Fruit fly (Drosophila melanogaster): ENCODE measurements around the gene Zpr1.

DNA sequence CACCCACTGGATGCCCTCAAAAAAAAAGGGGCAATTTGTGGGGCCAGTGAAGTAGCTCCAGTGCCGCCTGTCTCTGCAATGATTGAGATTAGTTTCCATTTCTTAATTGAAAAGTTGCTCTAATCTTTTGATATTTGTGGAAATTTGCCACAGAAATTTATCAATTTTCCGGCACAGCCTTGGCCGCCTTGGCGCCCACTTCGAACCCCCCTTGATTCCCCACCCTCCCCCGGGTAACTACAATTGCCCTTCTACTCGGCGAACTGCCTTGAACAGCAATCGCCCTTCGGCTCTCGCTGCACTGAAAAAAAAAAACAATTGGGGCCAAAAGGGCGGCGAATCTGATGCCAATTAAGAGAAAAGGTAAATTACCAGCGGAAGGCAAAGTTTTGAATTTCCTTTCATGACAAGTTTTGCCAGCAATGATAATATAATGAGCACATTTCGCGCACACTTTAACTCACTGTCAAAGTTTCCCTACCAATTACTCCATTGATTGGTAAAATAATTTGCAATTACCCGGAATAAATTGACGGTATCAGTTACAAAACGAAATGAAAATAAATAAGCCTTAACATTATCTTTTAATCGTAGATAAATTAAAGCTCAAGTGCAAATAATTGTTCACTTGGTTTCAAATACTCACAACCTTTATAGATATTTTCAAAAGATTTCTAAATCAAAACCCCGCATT, 42.1 kb downstream of the Zpr1 start:
- no peak for TF ChIP-seq CTCF (optimal IDR thresholded peaks at IDR 0.05)
- no peak for TF ChIP-seq CG8478 (optimal IDR thresholded peaks at IDR 0.05)

Measured in S2 (cell line).